Fruit fly (Drosophila melanogaster): ENCODE data around the gene CAH6.

The CAH6 gene

DNA sequence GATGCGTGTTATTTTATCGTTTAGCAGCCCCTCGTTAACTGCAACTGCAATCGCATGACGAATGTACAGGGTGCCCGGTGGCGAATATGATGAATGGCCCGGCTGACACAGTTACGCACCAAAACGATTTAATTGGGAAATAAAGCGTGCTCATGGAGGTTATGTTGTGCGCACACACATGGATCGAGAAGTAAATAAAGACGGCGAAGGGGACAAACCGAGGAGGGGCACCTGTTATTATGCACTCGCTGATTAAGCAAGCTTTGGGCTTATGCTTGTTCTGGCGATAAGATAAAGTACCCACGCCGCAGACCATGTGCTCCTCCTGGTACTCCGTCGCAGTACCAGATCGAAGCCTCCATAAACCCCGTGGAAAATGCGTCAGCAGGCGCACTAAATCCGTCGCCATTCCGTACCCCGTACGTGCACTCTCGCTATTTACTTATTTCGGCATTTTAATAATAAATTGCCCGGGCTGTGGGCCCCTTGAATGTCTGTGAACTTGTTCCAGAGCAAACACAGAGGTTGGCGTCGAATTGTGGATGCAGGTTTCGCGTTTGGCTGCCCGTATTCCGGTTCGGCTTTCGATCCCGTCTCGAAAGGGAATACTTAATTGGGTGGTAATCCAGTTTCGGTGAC, 32.2 kb upstream of the CAH6 start (continued):
- peak; percentile 52 for TF ChIP-seq CG8319 (GFP tag; optimal IDR thresholded peaks at IDR 0.05)
- no peak; the same call in 1 of the 2 replicates for TF ChIP-seq CG11294 (GFP tag; IDR thresholded peaks at IDR 0.05)

dm6 chr3R:31231134-31231533, 26.3 kb upstream of the CAH6 start:
- TF ChIP-seq Ets21C (GFP tag; optimal IDR thresholded peaks at IDR 0.05) (no peak), Hr38 (GFP tag; optimal IDR thresholded peaks at IDR 0.05) (no peak), Eip78C (GFP tag) (no peak), esn (GFP tag; optimal IDR thresholded peaks at IDR 0.05) (no peak), Sox14 (GFP tag; optimal IDR thresholded peaks at IDR 0.05) (no peak), vri (GFP tag; optimal IDR thresholded peaks at IDR 0.05) (no peak), CG16779 (tag; optimal IDR thresholded peaks at IDR 0.05) (no peak), fd59A (GFP tag; optimal IDR thresholded peaks at IDR 0.05) (no peak), ss (GFP tag; optimal IDR thresholded peaks at IDR 0.05) (no peak), Smox (GFP tag; optimal IDR thresholded peaks at IDR 0.05) (no peak), dac (GFP tag; optimal IDR thresholded peaks at IDR 0.05) (no peak), pdm3 (GFP tag; optimal IDR thresholded peaks at IDR 0.05) (no peak), OdsH (GFP tag; optimal IDR thresholded peaks at IDR 0.05) (no peak), CG6163 (GFP tag; IDR thresholded peaks at IDR 0.05) (no peak), Hr4 (GFP tag; optimal IDR thresholded peaks at IDR 0.05) (no peak)

- TF ChIP-seq Eip75B (GFP tag; optimal IDR thresholded peaks at IDR 0.05) (no peak), topi (GFP tag; optimal IDR thresholded peaks at IDR 0.05) (no peak), Met (GFP tag; optimal IDR thresholded peaks at IDR 0.05) (no peak), eg (GFP tag; IDR thresholded peaks at IDR 0.05) (no peak), Lpt (GFP tag; optimal IDR thresholded peaks at IDR 0.05) (no peak), salr (GFP tag; optimal IDR thresholded peaks at IDR 0.05) (no peak), CG4318 (GFP tag; optimal IDR thresholded peaks at IDR 0.05) (no peak)
These were observed 25.2 kb upstream of the CAH6 start, which contains the start of gene CG15563 for dm6 chr3R:31232236-31232635. Gene CG15563, minus strand, starts transcription at chr3R:31232336.

dm6 chr3R:31235262-31235661, 22.1 kb upstream of the CAH6 start, which contains the start of gene CG15564:
Gene CG15564, minus strand, starts transcription at chr3R:31235362.
- TF ChIP-seq Hr4 (GFP tag; optimal IDR thresholded peaks at IDR 0.05) (no peak), CG6792 (GFP tag; optimal IDR thresholded peaks at IDR 0.05) (no peak), Sox14 (GFP tag; optimal IDR thresholded peaks at IDR 0.05) (no peak), ss (GFP tag; optimal IDR thresholded peaks at IDR 0.05) (no peak), CG6276 (GFP tag; optimal IDR thresholded peaks at IDR 0.05) (no peak), dsx (GFP tag; optimal IDR thresholded peaks at IDR 0.05; ENCODE audit: poor library complexity, severe bottlenecking) (no peak), CG3032 (tag; optimal IDR thresholded peaks at IDR 0.05) (no peak)

- TF ChIP-seq fkh (GFP tag; optimal IDR thresholded peaks at IDR 0.05) (peak; percentile 39), Sox14 (GFP tag; optimal IDR thresholded peaks at IDR 0.05) (no peak)
These were observed 17.4 kb upstream of the CAH6 start for dm6 chr3R:31240023-31240422.

DNA sequence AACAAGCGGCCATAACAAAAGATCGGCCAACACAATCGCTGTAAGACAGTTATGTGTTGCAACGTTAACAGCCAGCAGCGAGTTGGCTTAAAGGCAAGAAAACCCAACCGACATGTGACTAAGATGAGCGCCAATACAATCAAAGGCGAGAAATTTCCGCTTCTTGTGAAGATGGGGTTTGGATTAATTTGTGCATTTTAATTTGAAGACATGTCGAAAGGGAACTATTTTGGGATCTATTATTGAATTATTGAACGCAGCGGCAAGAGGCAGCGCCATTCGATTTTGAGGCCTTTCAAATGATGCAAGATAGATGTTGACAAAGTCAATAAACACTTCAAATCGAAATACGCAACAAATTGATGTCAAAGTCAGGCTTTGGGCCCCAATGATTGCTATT, 16.3 kb upstream of the CAH6 start:
- no peak for TF ChIP-seq Eip93F (GFP tag; optimal IDR thresholded peaks at IDR 0.05)
- TF ChIP-seq Hr39 (GFP tag; optimal IDR thresholded peaks at IDR 0.05) = no peak
- TF ChIP-seq CG15336 (GFP tag; IDR thresholded peaks at IDR 0.05) = no peak
- no peak for TF ChIP-seq CG10669 (GFP tag; optimal IDR thresholded peaks at IDR 0.05)
- TF ChIP-seq CG3032 (tag; optimal IDR thresholded peaks at IDR 0.05) = no peak
- TF ChIP-seq Lpt (GFP tag; optimal IDR thresholded peaks at IDR 0.05) = no peak
